Fruit fly (Drosophila melanogaster) whole organism, embryonic: ENCODE data around the gene TMEM216.

ENCODE experiments used
- CG10274 ChIP-seq: fragments of 200-800 bp; sonication (Bioruptor generic); optimal IDR thresholded peaks from 3 replicates; lab custom pipeline; 2017; ENCODE audit warnings: missing biosample characterization, mild to moderate bottlenecking, missing genetic modification characterization
- CG1233 ChIP-seq: fragments of 200-800 bp; sonication (Bioruptor generic); optimal IDR thresholded peaks from 4 replicates; lab custom pipeline; 2018; ENCODE audit warnings: missing biosample characterization, mild to moderate bottlenecking, missing genetic modification characterization
- CG34224 ChIP-seq: fragments of 200-800 bp; sonication (Bioruptor generic); IDR thresholded peaks from 3 replicates; pipeline ENCODE4 v1.3.6; 2022; ENCODE audit warnings: missing biosample characterization, missing genetic modification characterization; ENCODE audit not compliant: partially characterized antibody
- CG6175 ChIP-seq: fragments of 200-800 bp; sonication (Bioruptor generic); IDR thresholded peaks from 3 replicates; pipeline ENCODE4 v1.3.6; 2022; ENCODE audit warnings: missing biosample characterization, missing genetic modification characterization
- Myb ChIP-seq: fragments of 200-800 bp; sonication (Bioruptor generic); optimal IDR thresholded peaks from 2 replicates; lab custom pipeline; 2016; ENCODE audit warnings: missing biosample characterization, missing genetic modification characterization
- chn ChIP-seq: fragments of 200-800 bp; sonication (Bioruptor generic); optimal IDR thresholded peaks from 2 replicates; lab custom pipeline; 2016; ENCODE audit warnings: missing biosample characterization, missing genetic modification characterization
- disco-r ChIP-seq: fragments of 200-800 bp; sonication (Bioruptor generic); optimal IDR thresholded peaks from 2 replicates; lab custom pipeline; 2016; ENCODE audit warnings: missing biosample characterization, missing genetic modification characterization
- grn ChIP-seq: fragments of 200-800 bp; sonication (Bioruptor generic); optimal IDR thresholded peaks from 3 replicates; lab custom pipeline; 2017; ENCODE audit warnings: missing biosample characterization, missing genetic modification characterization
- ind ChIP-seq: fragments of 200-800 bp; sonication (Bioruptor generic); optimal IDR thresholded peaks from 3 replicates; lab custom pipeline; 2016; ENCODE audit warnings: missing biosample characterization, missing genetic modification characterization
- nerfin-2 ChIP-seq: fragments of 200-800 bp; sonication (Bioruptor generic); IDR thresholded peaks from 2 replicates; pipeline ENCODE4 v1.3.6; 2022; ENCODE audit warnings: missing biosample characterization, missing genetic modification characterization; ENCODE audit not compliant: partially characterized antibody
- psq ChIP-seq: fragments of 200-800 bp; sonication (Bioruptor generic); optimal IDR thresholded peaks from 2 replicates; lab custom pipeline; 2017; ENCODE audit warnings: missing biosample characterization, missing genetic modification characterization
- salm ChIP-seq: fragments of 200-800 bp; sonication (Bioruptor generic); optimal IDR thresholded peaks from 2 replicates; lab custom pipeline; 2018; ENCODE audit warnings: missing biosample characterization, mild to moderate bottlenecking, missing genetic modification characterization
- sd ChIP-seq: fragments of 200-800 bp; sonication (Bioruptor generic); optimal IDR thresholded peaks from 3 replicates; lab custom pipeline; 2018; ENCODE audit warnings: missing biosample characterization, mild to moderate bottlenecking, missing genetic modification characterization, moderate library complexity
- sr ChIP-seq: fragments of 200-800 bp; sonication (Bioruptor generic); IDR thresholded peaks from 3 replicates; pipeline ENCODE4 v1.3.6; 2022; ENCODE audit warnings: missing biosample characterization, missing genetic modification characterization

DNA sequence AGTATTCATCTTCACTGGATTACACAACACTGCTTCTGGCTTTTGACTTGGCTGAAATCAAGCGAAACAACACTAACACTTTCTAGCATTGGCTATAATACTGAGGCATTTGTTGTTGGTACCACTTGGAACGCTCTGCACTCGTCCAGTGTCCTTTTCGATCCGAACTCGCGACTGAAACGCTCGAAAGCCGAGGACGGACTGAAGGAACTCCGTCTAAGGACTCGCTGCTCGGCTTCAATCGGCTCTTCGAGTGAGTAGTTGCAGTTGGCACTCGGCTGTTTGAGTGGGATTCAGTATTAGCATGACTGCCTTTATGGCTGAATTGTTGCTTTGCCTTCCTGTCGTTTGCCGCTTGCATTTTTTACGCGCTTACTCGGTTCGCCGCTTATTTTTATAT, 52.0 kb downstream of the TMEM216 start, which contains the start of the genes CG34135 and CG11768:
- TF ChIP-seq salm (tag; lab: Kevin White, UChicago) (no peak), nerfin-2 (GFP tag; lab: Robert Waterston, UW) (no peak), CG1233 (GFP tag; lab: Kevin White, UChicago) (no peak), psq (GFP tag; lab: Kevin White, UChicago) (no peak), grn (GFP tag; lab: Kevin White, UChicago) (no peak), disco-r (GFP tag; lab: Kevin White, UChicago) (no peak), sd (tag; lab: Kevin White, UChicago) (no peak), chn (no peak), Myb (no peak), CG6175 (GFP tag; lab: Robert Waterston, UW) (no peak), CG10274 (no peak), CG34224 (GFP tag; lab: Robert Waterston, UW) (no peak), sr (no peak), ind (GFP tag; lab: Kevin White, UChicago) (no peak)
